Worm (Caenorhabditis elegans) whole organism, midembryonic: Measurements from ENCODE around the gene acp-2.

Experiments used
- flt-1 ChIP-seq: fragments of 200-800 bp; sonication (Bioruptor generic); IDR thresholded peaks from 2 replicates; pipeline ENCODE4 v1.3.6; 2022; ENCODE audit warnings: missing genetic modification characterization, missing compliant biosample characterization
- klf-2 ChIP-seq: fragments of 200-800 bp; sonication (Bioruptor generic); conservative IDR thresholded peaks from 2 replicates; pipeline ENCODE4 v1.3.6; 2022; ENCODE audit warnings: missing genetic modification reagents, missing genetic modification characterization, missing compliant biosample characterization
- tab-1 ChIP-seq: fragments of 200-800 bp; sonication (Bioruptor generic); IDR thresholded peaks from 2 replicates; pipeline ENCODE4 v1.3.6; 2022; ENCODE audit warnings: missing genetic modification characterization, missing compliant biosample characterization
- ztf-23 ChIP-seq: fragments of 200-800 bp; sonication (Bioruptor generic); IDR thresholded peaks from 2 replicates; pipeline ENCODE4 v1.3.6; 2022; ENCODE audit warnings: missing genetic modification reagents, missing genetic modification characterization, missing compliant biosample characterization

- no peak for TF ChIP-seq tab-1
- TF ChIP-seq klf-2, result no peak
- no peak for TF ChIP-seq ztf-23 (GFP tag; lab: Robert Waterston, UW)
- TF ChIP-seq flt-1 (GFP tag; lab: Robert Waterston, UW), result no peak
These were observed 43.5 kb upstream of the acp-2 start, which contains the start of the genes M05D6.1 and M05D6.3 for ce11 chrII:8475306-8475822.
